Fruit fly (Drosophila melanogaster): Measurements from ENCODE around the gene CG7536.

DNA sequence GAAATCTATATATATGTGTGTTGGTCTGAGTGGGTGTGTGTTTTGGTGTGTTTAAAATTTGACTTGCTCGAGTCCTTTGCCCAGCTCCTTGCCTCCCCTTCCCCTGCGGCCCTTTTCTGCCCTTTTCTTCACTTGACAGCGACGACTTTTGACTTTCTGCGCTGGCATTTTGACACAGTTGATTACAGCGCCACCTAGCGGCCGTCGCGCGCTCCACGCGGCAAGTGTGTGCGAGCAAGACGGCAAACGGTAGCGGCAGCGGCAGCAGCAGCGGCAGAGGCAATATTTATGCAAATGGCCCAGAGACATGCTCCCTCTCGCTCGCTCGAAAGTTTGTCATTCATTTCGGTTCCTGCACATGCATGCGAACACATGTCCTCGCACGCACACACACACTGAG lies 36.2 kb downstream of the CG7536 start:
- no peak for TF ChIP-seq Hr39 (GFP tag; optimal IDR thresholded peaks at IDR 0.05)
- TF ChIP-seq fd59A (GFP tag; optimal IDR thresholded peaks at IDR 0.05): no peak
- TF ChIP-seq svp (GFP tag): no peak
- TF ChIP-seq CG8319 (GFP tag; optimal IDR thresholded peaks at IDR 0.05): no peak
- no peak for TF ChIP-seq CG16779 (tag; optimal IDR thresholded peaks at IDR 0.05)
- no peak for TF ChIP-seq Smox (GFP tag; optimal IDR thresholded peaks at IDR 0.05)
- no peak for TF ChIP-seq CG11902 (GFP tag; optimal IDR thresholded peaks at IDR 0.05)
- no peak for TF ChIP-seq CG8632 (GFP tag; optimal IDR thresholded peaks at IDR 0.05)
